Fruit fly (Drosophila melanogaster) whole organism, embryonic: ENCODE results near the gene SC35.
A peak's percentile ranks its signal among the peaks of the same experiment; 100 is the strongest.

Source experiments
- Adf1 ChIP-seq: fragments of 200-800 bp; sonication (Bioruptor generic); IDR thresholded peaks from 2 replicates; pipeline ENCODE4 v1.3.6; 2022; ENCODE audit warnings: missing biosample characterization, missing genetic modification characterization
- Awh ChIP-seq: fragments of 200-800 bp; sonication (Bioruptor generic); IDR thresholded peaks from 2 replicates; pipeline ENCODE4, ENCODE4 v1.3.6; 2022; ENCODE audit warnings: missing biosample characterization, missing genetic modification characterization
- Blimp-1 ChIP-seq: fragments of 200-800 bp; sonication (Bioruptor generic); optimal IDR thresholded peaks from 3 replicates; lab custom pipeline; 2018; ENCODE audit warnings: missing biosample characterization, missing genetic modification characterization, mild to moderate bottlenecking, moderate library complexity, missing genetic modification reagents
- BtbVII ChIP-seq: fragments of 200-800 bp; sonication (Bioruptor generic); optimal IDR thresholded peaks from 3 replicates; lab custom pipeline; 2017; ENCODE audit warnings: missing biosample characterization, mild to moderate bottlenecking, missing genetic modification characterization
- CG10209 ChIP-seq: fragments of 200-800 bp; sonication (Bioruptor generic); optimal IDR thresholded peaks from 3 replicates; lab custom pipeline; 2017; ENCODE audit warnings: missing biosample characterization, mild to moderate bottlenecking, missing genetic modification characterization, missing genetic modification reagents
- CG10543 ChIP-seq: fragments of 200-800 bp; sonication (Bioruptor generic); optimal IDR thresholded peaks from 3 replicates; lab custom pipeline; 2017; ENCODE audit warnings: missing biosample characterization, mild to moderate bottlenecking, missing genetic modification characterization, moderate library complexity
- CG10979 ChIP-seq: fragments of 200-800 bp; sonication (Bioruptor generic); optimal IDR thresholded peaks from 2 replicates; lab custom pipeline; 2018; ENCODE audit warnings: missing biosample characterization, mild to moderate bottlenecking, missing genetic modification characterization, moderate library complexity
- CG13424 ChIP-seq: fragments of 200-800 bp; sonication (Bioruptor generic); optimal IDR thresholded peaks from 2 replicates; lab custom pipeline; 2019; ENCODE audit warnings: missing biosample characterization, mild to moderate bottlenecking, missing genetic modification characterization, moderate library complexity
- CG13894 ChIP-seq: fragments of 200-800 bp; sonication (Bioruptor generic); optimal IDR thresholded peaks from 3 replicates; lab custom pipeline; 2018; ENCODE audit warnings: missing biosample characterization, mild to moderate bottlenecking, missing genetic modification characterization, moderate library complexity
- CG1602 ChIP-seq: fragments of 200-800 bp; sonication (Bioruptor generic); optimal IDR thresholded peaks from 3 replicates; lab custom pipeline; 2016; ENCODE audit warnings: missing biosample characterization, missing genetic modification characterization
- CG17186 ChIP-seq: fragments of 200-800 bp; sonication (Bioruptor generic); optimal IDR thresholded peaks from 3 replicates; lab custom pipeline; 2017; ENCODE audit warnings: missing biosample characterization, missing genetic modification reagents, missing genetic modification characterization
- CG32767 ChIP-seq: fragments of 200-800 bp; sonication (Bioruptor generic); IDR thresholded peaks from 2 replicates; pipeline ENCODE4 v1.3.6; 2022; ENCODE audit warnings: missing biosample characterization, missing genetic modification characterization
- CG32772 ChIP-seq: fragments of 200-800 bp; sonication (Bioruptor generic); IDR thresholded peaks from 2 replicates; pipeline ENCODE4 v1.3.6; 2022; ENCODE audit warnings: missing biosample characterization, missing genetic modification characterization
- CG4730 ChIP-seq: fragments of 200-800 bp; sonication (Bioruptor generic); IDR thresholded peaks from 2 replicates; pipeline ENCODE4 v1.3.6; 2022; ENCODE audit warnings: missing biosample characterization, missing genetic modification characterization
- CG6689 ChIP-seq: fragments of 200-800 bp; sonication (Bioruptor generic); IDR thresholded peaks from 2 replicates; pipeline ENCODE4 v1.3.6; 2022; ENCODE audit warnings: missing biosample characterization, missing genetic modification characterization
- CG7786 ChIP-seq: fragments of 200-800 bp; sonication (Bioruptor generic); optimal IDR thresholded peaks from 2 replicates; lab custom pipeline; 2016; ENCODE audit warnings: missing biosample characterization, missing genetic modification characterization
- CG7963 ChIP-seq: fragments of 200-800 bp; sonication (Bioruptor generic); IDR thresholded peaks from 3 replicates; pipeline ENCODE4 v1.3.6; 2022; ENCODE audit warnings: missing biosample characterization, missing genetic modification characterization; ENCODE audit not compliant: partially characterized antibody
- CG8281 ChIP-seq: fragments of 200-800 bp; sonication (Bioruptor generic); optimal IDR thresholded peaks from 2 replicates; lab custom pipeline; 2018; ENCODE audit warnings: missing biosample characterization, mild to moderate bottlenecking, missing genetic modification characterization, moderate library complexity
- CG9609 ChIP-seq: fragments of 200-800 bp; sonication (Bioruptor generic); optimal IDR thresholded peaks from 3 replicates; lab custom pipeline; 2016; ENCODE audit warnings: missing biosample characterization, missing genetic modification characterization
- CG9727 ChIP-seq: fragments of 200-800 bp; sonication (Bioruptor generic); optimal IDR thresholded peaks from 3 replicates; lab custom pipeline; 2017; ENCODE audit warnings: missing biosample characterization, mild to moderate bottlenecking, missing genetic modification characterization
- CTCF ChIP-seq: fragments of 200-800 bp; sonication (Bioruptor generic); optimal IDR thresholded peaks from 2 replicates; lab custom pipeline; 2017; ENCODE audit warnings: missing biosample characterization, mild to moderate bottlenecking, missing genetic modification characterization, moderate library complexity
- D19B ChIP-seq: fragments of 200-800 bp; sonication (Bioruptor generic); optimal IDR thresholded peaks from 2 replicates; lab custom pipeline; 2017; ENCODE audit warnings: missing biosample characterization, mild to moderate bottlenecking, missing genetic modification characterization
- Dbx ChIP-seq: fragments of 200-800 bp; sonication (Bioruptor generic); IDR thresholded peaks from 3 replicates; pipeline ENCODE4 v1.3.6; 2022; ENCODE audit warnings: missing biosample characterization, missing genetic modification characterization
- Dip3 ChIP-seq: fragments of 200-800 bp; sonication (Bioruptor generic); optimal IDR thresholded peaks from 3 replicates; lab custom pipeline; 2016; ENCODE audit warnings: missing biosample characterization, missing genetic modification characterization
- Hr3 ChIP-seq: fragments of 200-800 bp; sonication (Bioruptor generic); optimal IDR thresholded peaks from 3 replicates; lab custom pipeline; 2016; ENCODE audit warnings: missing biosample characterization, missing genetic modification characterization
- Hr51 ChIP-seq, 2 experiments: fragments of 200-800 bp; sonication (Bioruptor generic); optimal IDR thresholded peaks; 2 replicates in 1 of 2; 3 replicates in 1 of 2; lab custom pipeline; 2016 to 2018; ENCODE audit warnings: missing biosample characterization in 2 of 2, missing genetic modification characterization in 2 of 2, mild to moderate bottlenecking in 1 of 2, moderate library complexity in 1 of 2
- Side ChIP-seq: fragments of 200-800 bp; sonication (Bioruptor generic); optimal IDR thresholded peaks from 2 replicates; lab custom pipeline; 2016; ENCODE audit warnings: missing biosample characterization, missing genetic modification characterization
- ase ChIP-seq: fragments of 200-800 bp; sonication (Bioruptor generic); IDR thresholded peaks from 3 replicates; pipeline ENCODE4 v1.3.6; 2022; ENCODE audit warnings: missing biosample characterization, missing genetic modification characterization
- dan ChIP-seq: fragments of 200-800 bp; sonication (Bioruptor generic); IDR thresholded peaks from 2 replicates; pipeline ENCODE4 v1.3.6; 2022; ENCODE audit warnings: missing biosample characterization, missing genetic modification characterization
- dimm ChIP-seq: fragments of 200-800 bp; sonication (Bioruptor generic); IDR thresholded peaks from 2 replicates; pipeline ENCODE4 v1.3.6; 2022; ENCODE audit warnings: missing biosample characterization, missing genetic modification characterization
- exex ChIP-seq: fragments of 200-800 bp; sonication (Bioruptor generic); optimal IDR thresholded peaks from 4 replicates; lab custom pipeline; 2018; ENCODE audit warnings: missing biosample characterization, mild to moderate bottlenecking, missing genetic modification characterization, moderate library complexity
- fd102C ChIP-seq: fragments of 200-800 bp; sonication (Bioruptor generic); optimal IDR thresholded peaks from 2 replicates; lab custom pipeline; 2018; ENCODE audit warnings: missing biosample characterization, mild to moderate bottlenecking, missing genetic modification characterization, moderate library complexity
- ftz-f1 ChIP-seq: fragments of 200-800 bp; sonication (Bioruptor generic); optimal IDR thresholded peaks from 2 replicates; lab custom pipeline; 2016; ENCODE audit warnings: missing biosample characterization, missing genetic modification characterization
- lbe ChIP-seq: fragments of 200-800 bp; sonication (Bioruptor generic); optimal IDR thresholded peaks from 2 replicates; lab custom pipeline; 2016; ENCODE audit warnings: missing biosample characterization, mild to moderate bottlenecking, missing genetic modification characterization
- maf-S ChIP-seq: fragments of 200-800 bp; sonication (Bioruptor generic); optimal IDR thresholded peaks from 2 replicates; lab custom pipeline; 2016; ENCODE audit warnings: missing biosample characterization, missing genetic modification characterization
- nerfin-1 ChIP-seq: fragments of 200-800 bp; sonication (Bioruptor generic); optimal IDR thresholded peaks from 3 replicates; lab custom pipeline; 2019; ENCODE audit warnings: missing biosample characterization, mild to moderate bottlenecking, missing genetic modification characterization, moderate library complexity
- odd ChIP-seq: fragments of 200-800 bp; sonication (Bioruptor generic); optimal IDR thresholded peaks from 2 replicates; lab custom pipeline; 2017; ENCODE audit warnings: missing biosample characterization, mild to moderate bottlenecking, missing genetic modification characterization
- pan ChIP-seq, 4 experiments: fragments of >200 bp in 3 of 4; fragments of 200-800 bp in 1 of 4; sonication (Bioruptor generic) in 1 of 4; optimal IDR thresholded peaks in 3 of 4; IDR thresholded peaks in 1 of 4; 2 replicates each; pipeline versions ENCODE4 v1.3.6 to Lab custom; 2017 to 2022; ENCODE audit warnings: missing biosample characterization in 2 of 4, missing genetic modification characterization in 2 of 4, mixed read lengths in 1 of 4
- pzg ChIP-seq: fragments of 200-800 bp; sonication (Bioruptor generic); optimal IDR thresholded peaks from 3 replicates; lab custom pipeline; 2018; ENCODE audit warnings: missing biosample characterization, mild to moderate bottlenecking, missing genetic modification characterization, moderate library complexity
- rib ChIP-seq: fragments of 200-800 bp; sonication (Bioruptor generic); IDR thresholded peaks from 2 replicates; pipeline ENCODE4 v1.3.6; 2022; ENCODE audit warnings: missing biosample characterization, missing genetic modification characterization
- row ChIP-seq: fragments of 200-800 bp; sonication (Bioruptor generic); IDR thresholded peaks from 3 replicates; pipeline ENCODE4 v1.3.6; 2022; ENCODE audit warnings: missing biosample characterization, missing genetic modification characterization
- shn ChIP-seq: fragments of 200-800 bp; sonication (Bioruptor generic); optimal IDR thresholded peaks from 3 replicates; lab custom pipeline; 2016; ENCODE audit warnings: missing biosample characterization, missing genetic modification characterization
- tna ChIP-seq: fragments of 200-800 bp; sonication (Bioruptor generic); IDR thresholded peaks from 2 replicates; pipeline ENCODE4 v1.3.6; 2022; ENCODE audit warnings: missing biosample characterization, missing genetic modification characterization; ENCODE audit not compliant: partially characterized antibody
- tup ChIP-seq: fragments of 200-800 bp; sonication (Bioruptor generic); optimal IDR thresholded peaks from 2 replicates; lab custom pipeline; 2016; ENCODE audit warnings: missing biosample characterization, mild to moderate bottlenecking, missing genetic modification characterization, moderate library complexity
- twi ChIP-seq: fragments of 200-800 bp; optimal IDR thresholded peaks from 2 replicates; lab custom pipeline; 2019; ENCODE audit warnings: missing biosample characterization, mild to moderate bottlenecking, missing genetic modification characterization, moderate library complexity
- vnd ChIP-seq: fragments of 200-800 bp; sonication (Bioruptor generic); IDR thresholded peaks from 3 replicates; pipeline ENCODE4 v1.3.6; 2022; ENCODE audit warnings: missing biosample characterization, missing genetic modification characterization; ENCODE audit not compliant: partially characterized antibody
- wdn ChIP-seq: fragments of 200-800 bp; sonication (Bioruptor generic); IDR thresholded peaks from 2 replicates; pipeline ENCODE4 v1.3.6; 2022; ENCODE audit warnings: missing biosample characterization, missing genetic modification characterization
- wor ChIP-seq: fragments of 200-800 bp; sonication (Bioruptor generic); IDR thresholded peaks from 2 replicates; pipeline ENCODE4 v1.3.6; 2022; ENCODE audit warnings: missing biosample characterization, missing genetic modification characterization

Gene SC35

dm6 chr2L:12433712-12434534 lies 542 bp downstream of the SC35 start, which contains the start of gene eRF3 (continued):
- TF ChIP-seq CG8281 (tag; lab: Kevin White, UChicago) (peak; percentile 45), CG10209 (GFP tag; lab: Kevin White, UChicago) (peak; percentile 79), Dbx (GFP tag; lab: Robert Waterston, UW) (peak; percentile 74; the same call in 2 of the 3 replicates), CG6689 (GFP tag; lab: Robert Waterston, UW) (peak; percentile 82), pzg (GFP tag; lab: Kevin White, UChicago) (peak; percentile 35), nerfin-1 (peak; percentile 65), shn (GFP tag; lab: Kevin White, UChicago) (no peak), CTCF (GFP tag; lab: Kevin White, UChicago) (no peak), dimm (GFP tag; lab: Robert Waterston, UW) (no peak; the same call in 1 of the 2 replicates), CG9727 (peak; percentile 87), CG4730 (GFP tag; lab: Robert Waterston, UW) (peak; percentile 65), tna (no peak; the same call in 1 of the 2 replicates), Hr51 (GFP tag; optimal IDR thresholded peaks at IDR 0.05; lab: Kevin White, UChicago) (peak in 1 of 2 experiments; percentile 88), lbe (GFP tag; lab: Kevin White, UChicago) (peak; percentile 18), tup (no peak), pan (optimal IDR thresholded peaks at IDR 0.05; lab: Kevin White, UChicago) (no peak), pan (GFP tag; optimal IDR thresholded peaks at IDR 0.05 in 1 of 2, IDR thresholded peaks at IDR 0.05 in 1 of 2) (peak in 1 of 2 experiments; percentile 83), CG32767 (no peak; the same call in 1 of the 2 replicates), Side (GFP tag; lab: Kevin White, UChicago) (no peak), Blimp-1 (GFP tag; lab: Kevin White, UChicago) (peak; percentile 74), exex (tag; lab: Kevin White, UChicago) (peak; percentile 10), BtbVII (GFP tag; lab: Kevin White, UChicago) (peak; percentile 47), twi (tag; lab: Kevin White, UChicago) (peak; percentile 75), row (GFP tag; lab: Robert Waterston, UW) (peak; percentile 85), CG13424 (tag; lab: Kevin White, UChicago) (peak; percentile 91), CG7963 (GFP tag; lab: Robert Waterston, UW) (no peak), CG10979 (tag; lab: Kevin White, UChicago) (peak; percentile 78), Hr3 (GFP tag; lab: Kevin White, UChicago) (peak; percentile 88), wdn (GFP tag; lab: Robert Waterston, UW) (peak; percentile 40; the same call in 1 of the 2 replicates), rib (GFP tag; lab: Robert Waterston, UW) (no peak), ftz-f1 (GFP tag; lab: Kevin White, UChicago) (no peak), Awh (GFP tag; lab: Robert Waterston, UW) (no peak; the same call in 1 of the 2 replicates), fd102C (no peak), maf-S (GFP tag; lab: Kevin White, UChicago) (no peak), CG1602 (peak; percentile 76), D19B (GFP tag; lab: Kevin White, UChicago) (peak; percentile 23), CG7786 (GFP tag; lab: Kevin White, UChicago) (no peak), CG32772 (GFP tag; lab: Robert Waterston, UW) (peak; percentile 79), CG17186 (GFP tag; lab: Kevin White, UChicago) (no peak), Adf1 (no peak), wor (GFP tag; lab: Robert Waterston, UW) (peak; percentile 63; the same call in 1 of the 2 replicates), CG13894 (tag; lab: Kevin White, UChicago) (peak; percentile 70), dan (GFP tag; lab: Robert Waterston, UW) (no peak), Dip3 (GFP tag; lab: Kevin White, UChicago) (no peak), ase (GFP tag; lab: Robert Waterston, UW) (peak; percentile 42; the same call in 2 of the 3 replicates), odd (peak; percentile 26), vnd (0 out of 3 replicates have a peak, but pooled peaks have one; percentile 43), CG9609 (GFP tag; lab: Kevin White, UChicago) (no peak), CG10543 (GFP tag; lab: Kevin White, UChicago) (peak; percentile 70)
